Fruit fly (Drosophila melanogaster): ENCODE data around the gene CG7369.

The CG7369 gene

DNA sequence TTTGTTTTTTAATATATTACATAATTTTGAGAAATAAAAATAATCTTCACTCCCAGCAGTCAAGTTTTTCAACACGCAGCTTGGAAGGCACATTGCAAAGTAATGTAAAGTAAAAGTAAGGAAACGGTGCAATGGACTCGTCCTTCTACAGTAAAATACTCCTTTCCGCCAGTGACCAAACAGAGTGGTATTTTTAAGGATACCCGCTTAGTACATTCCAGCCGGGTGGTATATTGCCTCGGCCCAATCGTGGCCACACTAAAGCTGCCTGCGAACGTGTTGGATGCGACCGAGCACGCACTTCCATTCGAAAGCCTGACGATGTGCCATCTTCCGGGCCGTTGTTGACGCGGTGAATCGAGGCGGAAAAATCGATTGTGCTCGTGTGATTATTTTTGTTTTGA is 7.6 kb downstream of the CG7369 start, which contains the start of gene SPoCk (continued):
- TF ChIP-seq CG1602 (GFP tag; optimal IDR thresholded peaks at IDR 0.05) (no peak), Nf-YB (GFP tag; optimal IDR thresholded peaks at IDR 0.05) (no peak), tin (GFP tag; optimal IDR thresholded peaks at IDR 0.05) (no peak), CG12236 (GFP tag; optimal IDR thresholded peaks at IDR 0.05) (no peak), CG14860 (GFP tag; IDR thresholded peaks at IDR 0.05; ENCODE audit: partially characterized antibody) (no peak), NC2β (GFP tag; optimal IDR thresholded peaks at IDR 0.05) (no peak), CG7839 (tag; optimal IDR thresholded peaks at IDR 0.05) (no peak), CG11695 (GFP tag; IDR thresholded peaks at IDR 0.05) (no peak), CG8359 (GFP tag; optimal IDR thresholded peaks at IDR 0.05; ENCODE audit: borderline replicate concordance) (no peak), Max (GFP tag; optimal IDR thresholded peaks at IDR 0.05) (no peak), emc (GFP tag; optimal IDR thresholded peaks at IDR 0.05) (no peak), Camta (GFP tag; optimal IDR thresholded peaks at IDR 0.05) (no peak), grau (tag; optimal IDR thresholded peaks at IDR 0.05) (no peak), twi (tag; optimal IDR thresholded peaks at IDR 0.05) (no peak), stwl (tag; optimal IDR thresholded peaks at IDR 0.05) (peak; percentile 66), HLHmδ (GFP tag; optimal IDR thresholded peaks at IDR 0.05) (peak; percentile 17), abd-A (tag; optimal IDR thresholded peaks at IDR 0.05) (peak; percentile 1), wdn (GFP tag; IDR thresholded peaks at IDR 0.05) (no peak), Doc2 (GFP tag; IDR thresholded peaks at IDR 0.05) (no peak), D19B (GFP tag; optimal IDR thresholded peaks at IDR 0.05) (no peak), CG9215 (GFP tag; IDR thresholded peaks at IDR 0.05) (no peak), CG12104 (GFP tag; optimal IDR thresholded peaks at IDR 0.05) (no peak), crol (GFP tag; IDR thresholded peaks at IDR 0.05) (no peak), BEAF-32 (GFP tag; optimal IDR thresholded peaks at IDR 0.05) (peak; percentile 19), CG8765 (GFP tag; IDR thresholded peaks at IDR 0.05) (no peak), CG3281 (GFP tag; optimal IDR thresholded peaks at IDR 0.05) (no peak), pnt (GFP tag; optimal IDR thresholded peaks at IDR 0.05) (no peak), CG16813 (GFP tag; IDR thresholded peaks at IDR 0.05; ENCODE audit: partially characterized antibody) (peak; percentile 17; the same call in 1 of the 3 replicates), ATbp (GFP tag; optimal IDR thresholded peaks at IDR 0.05) (no peak), CG12391 (tag; optimal IDR thresholded peaks at IDR 0.05) (no peak), h (optimal IDR thresholded peaks at IDR 0.05) (no peak), Hsf (GFP tag; optimal IDR thresholded peaks at IDR 0.05) (no peak), grn (GFP tag; optimal IDR thresholded peaks at IDR 0.05) (no peak), Opbp (GFP tag; IDR thresholded peaks at IDR 0.05; ENCODE audit: partially characterized antibody) (0 out of 3 replicates have a peak, but pooled peaks have one; percentile 22), CG8290 (GFP tag; optimal IDR thresholded peaks at IDR 0.05) (no peak), CG8290 (tag; optimal IDR thresholded peaks at IDR 0.05) (peak in 1 of 2 experiments; percentile 24)

DNA sequence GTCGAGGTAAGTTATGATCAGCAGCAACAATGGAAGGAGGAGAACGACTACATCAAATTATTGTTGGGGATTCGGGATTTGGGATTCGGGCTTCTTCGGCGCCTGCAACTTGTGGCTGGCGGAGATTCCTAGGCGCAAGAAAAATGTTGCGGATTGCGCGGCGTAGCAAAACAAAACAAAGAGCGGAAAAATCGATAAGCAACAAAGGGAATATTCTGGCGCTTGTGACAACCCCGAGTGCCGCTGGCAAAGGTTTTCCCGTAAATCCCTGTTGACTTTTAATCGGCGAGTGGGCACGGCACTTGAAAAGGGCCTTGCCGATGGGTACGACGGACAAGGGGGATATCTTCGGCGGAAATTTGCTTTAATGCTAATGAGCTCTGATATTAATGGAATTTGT is 8.4 kb downstream of the CG7369 start:
- TF ChIP-seq CG11504 (tag; optimal IDR thresholded peaks at IDR 0.05), result peak; percentile 66
- peak in 1 of 2 experiments; percentile 5 for TF ChIP-seq Hr51 (GFP tag; optimal IDR thresholded peaks at IDR 0.05)
- TF ChIP-seq onecut (GFP tag; IDR thresholded peaks at IDR 0.05), result peak; percentile 97
- peak; percentile 41 for TF ChIP-seq Ets65A (GFP tag)
- no peak for TF ChIP-seq Ada2b (GFP tag; IDR thresholded peaks at IDR 0.05)
- no peak for TF ChIP-seq Adf1 (GFP tag; IDR thresholded peaks at IDR 0.05)
- no peak for TF ChIP-seq Rfx (GFP tag; IDR thresholded peaks at IDR 0.05)
- TF ChIP-seq CG32772 (GFP tag; IDR thresholded peaks at IDR 0.05), result no peak
- TF ChIP-seq CG2889 (GFP tag; IDR thresholded peaks at IDR 0.05), result no peak
- TF ChIP-seq CG13894 (tag; optimal IDR thresholded peaks at IDR 0.05), result peak; percentile 29
- no peak for TF ChIP-seq CG7271 (tag; optimal IDR thresholded peaks at IDR 0.05)
- peak; percentile 7 for TF ChIP-seq nerfin-1 (tag; optimal IDR thresholded peaks at IDR 0.05)
- peak; percentile 3 for TF ChIP-seq Deaf1 (tag; optimal IDR thresholded peaks at IDR 0.05)
- TF ChIP-seq slou (GFP tag; optimal IDR thresholded peaks at IDR 0.05), result no peak
- TF ChIP-seq disco-r (GFP tag; optimal IDR thresholded peaks at IDR 0.05), result no peak
- TF ChIP-seq E2f1 (GFP tag; IDR thresholded peaks at IDR 0.05), result no peak

Data from whole organism, embryonic.